Worm (Caenorhabditis elegans): ENCODE measurements around the gene srd-59.

srd-59 gene

DNA sequence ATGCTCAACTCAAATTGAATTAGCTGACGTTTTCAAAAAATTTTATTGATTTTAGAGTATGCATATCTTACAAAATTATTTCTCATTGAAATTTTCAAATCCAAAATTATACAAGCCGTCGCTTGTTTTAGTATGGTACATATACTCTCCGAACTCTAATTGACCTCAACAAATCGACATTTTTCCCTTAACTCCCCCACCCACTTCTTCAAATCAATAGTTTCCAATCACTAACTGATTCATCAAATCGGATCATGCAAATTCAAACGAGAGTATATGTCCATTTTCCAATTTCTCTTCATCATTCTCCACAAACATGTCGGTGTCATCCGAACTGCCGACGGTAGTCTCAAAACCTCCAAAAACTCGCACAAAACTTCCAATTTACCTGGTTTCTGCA, 16.4 kb upstream of the srd-59 start, which contains the start of gene E04F6.4:
Gene E04F6.4, plus strand, starts transcription at position 301 of the 400 bp plus-strand sequence.
- TF ChIP-seq lim-7 (GFP tag; IDR thresholded peaks at IDR 0.05): no peak
- TF ChIP-seq hlh-11 (tag; optimal IDR thresholded peaks at IDR 0.05): no peak
- TF ChIP-seq unc-62 (GFP tag; optimal IDR thresholded peaks at IDR 0.05 in 1 of 2): no peak
- TF ChIP-seq unc-62 (tag; optimal IDR thresholded peaks at IDR 0.05): no peak
- no peak for TF ChIP-seq lin-39 (tag; optimal IDR thresholded peaks at IDR 0.05)
- no peak for TF ChIP-seq ZK337.2 (GFP tag; IDR thresholded peaks at IDR 0.05)
- no peak for TF ChIP-seq D1046.2 (GFP tag; IDR thresholded peaks at IDR 0.05)
- no peak for TF ChIP-seq sdz-12 (GFP tag; optimal IDR thresholded peaks at IDR 0.05)
- TF ChIP-seq egl-43 (GFP tag; IDR thresholded peaks at IDR 0.05): no peak
- no peak for TF ChIP-seq lsy-2 (tag; optimal IDR thresholded peaks at IDR 0.05)
- TF ChIP-seq T26A8.4 (GFP tag; IDR thresholded peaks at IDR 0.05): no peak
- no peak for TF ChIP-seq pqm-1 (tag; optimal IDR thresholded peaks at IDR 0.05)
- TF ChIP-seq ceh-32 (tag; optimal IDR thresholded peaks at IDR 0.05; ENCODE audit: poor library complexity): no peak
- TF ChIP-seq ztf-7 (tag; optimal IDR thresholded peaks at IDR 0.05): no peak
- no peak for TF ChIP-seq unc-130 (GFP tag; optimal IDR thresholded peaks at IDR 0.05)
- TF ChIP-seq attf-4 (tag; optimal IDR thresholded peaks at IDR 0.05): no peak
- TF ChIP-seq ceh-62 (tag; optimal IDR thresholded peaks at IDR 0.05): no peak
- no peak for TF ChIP-seq vab-7 (GFP tag; IDR thresholded peaks at IDR 0.05)
- TF ChIP-seq daf-12 (tag; optimal IDR thresholded peaks at IDR 0.05): no peak

- no peak for TF ChIP-seq R02D3.7 (tag; optimal IDR thresholded peaks at IDR 0.05)
- no peak for TF ChIP-seq daf-19 (GFP tag; conservative IDR thresholded peaks at IDR 0.05)
- no peak for TF ChIP-seq lin-38 (GFP tag; IDR thresholded peaks at IDR 0.05)
Observed at ce11 chrII:7195541-7195940, 9.9 kb upstream of the srd-59 start, which contains the start of gene acdh-12. TSS of gene acdh-12 (minus strand) at chrII:7195641.

- peak; percentile 7 for TF ChIP-seq mes-2 (tag; optimal IDR thresholded peaks at IDR 0.05; ENCODE audit: poor library complexity, severe bottlenecking)
- no peak for TF ChIP-seq daf-16 (GFP tag; optimal IDR thresholded peaks at IDR 0.05)
- peak; percentile 75 for TF ChIP-seq daf-16 (tag; optimal IDR thresholded peaks at IDR 0.05)
- TF ChIP-seq daf-8 (GFP tag; IDR thresholded peaks at IDR 0.05): no peak
- no peak for TF ChIP-seq Y75B8A.6 (GFP tag; IDR thresholded peaks at IDR 0.05)
- no peak for TF ChIP-seq unc-39 (tag; optimal IDR thresholded peaks at IDR 0.05)
- TF ChIP-seq snpc-4 (tag; optimal IDR thresholded peaks at IDR 0.05): no peak
- TF ChIP-seq nhr-28 (tag; optimal IDR thresholded peaks at IDR 0.05): peak; percentile 95
- TF ChIP-seq mep-1 (tag; optimal IDR thresholded peaks at IDR 0.05): no peak
- TF ChIP-seq madf-5 (GFP tag; IDR thresholded peaks at IDR 0.05): no peak
- TF ChIP-seq ceh-44 (GFP tag; IDR thresholded peaks at IDR 0.05): no peak
- peak in 1 of 2 experiments; percentile 21 for TF ChIP-seq mdl-1 (tag; optimal IDR thresholded peaks at IDR 0.05)
- TF ChIP-seq dve-1 (tag; optimal IDR thresholded peaks at IDR 0.05; ENCODE audit: insufficient read depth): peak; percentile 24
- TF ChIP-seq nhr-42 (GFP tag; IDR thresholded peaks at IDR 0.05): no peak
- TF ChIP-seq hif-1 (tag; optimal IDR thresholded peaks at IDR 0.05): no peak
- 0 out of 2 replicates have a peak, but pooled peaks have one; percentile 40 for TF ChIP-seq pha-4 (GFP tag; IDR thresholded peaks at IDR 0.05)
- TF ChIP-seq pha-4 (tag; optimal IDR thresholded peaks at IDR 0.05): no peak
- TF ChIP-seq zip-2 (tag; optimal IDR thresholded peaks at IDR 0.05): no peak
- no peak for TF ChIP-seq ceh-82 (tag; optimal IDR thresholded peaks at IDR 0.05)
- no peak for TF ChIP-seq ceh-62 (tag; optimal IDR thresholded peaks at IDR 0.05)
- TF ChIP-seq ama-1 (optimal IDR thresholded peaks at IDR 0.05): no peak
- TF ChIP-seq lin-1 (GFP tag; IDR thresholded peaks at IDR 0.05): no peak
- peak in 1 of 2 experiments; percentile 5 for TF ChIP-seq lsy-2 (tag; optimal IDR thresholded peaks at IDR 0.05)
- peak; percentile 33 for TF ChIP-seq hlh-11 (tag; optimal IDR thresholded peaks at IDR 0.05)
- TF ChIP-seq nhr-77 (tag; optimal IDR thresholded peaks at IDR 0.05): peak; percentile 37
- no peak for TF ChIP-seq T26A8.4 (GFP tag; IDR thresholded peaks at IDR 0.05)
Observed at ce11 chrII:7196040-7196439, 9.4 kb upstream of the srd-59 start, which contains the start of gene maoc-1. TSS of gene maoc-1 (plus strand) at chrII:7196276.
